Worm (Caenorhabditis elegans): Measurements from ENCODE around the gene sru-3.

DNA sequence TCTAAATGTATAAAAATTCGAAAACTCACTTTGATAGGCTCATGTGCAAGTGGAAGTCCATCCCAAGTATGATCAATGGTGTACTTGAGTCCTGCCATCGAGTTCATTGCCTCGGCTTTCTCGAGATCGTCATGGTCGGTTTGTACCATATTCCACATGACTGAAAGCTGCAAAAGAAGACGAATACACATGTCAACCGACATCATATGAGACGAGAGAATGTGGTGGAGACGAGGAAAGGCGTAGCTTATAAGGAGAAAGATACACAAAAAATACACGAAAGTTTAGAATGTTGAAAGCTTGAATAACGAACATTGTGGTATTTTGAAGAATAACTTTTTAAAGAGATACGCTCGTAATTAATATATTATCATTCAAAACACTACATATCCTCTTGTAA lies 16.4 kb downstream of the sru-3 start, which contains the start of gene C33A12.3:
- TF ChIP-seq snpc-1.1 (tag; optimal IDR thresholded peaks at IDR 0.05; ENCODE audit: insufficient read depth): no peak
- TF ChIP-seq lin-35 (GFP tag; optimal IDR thresholded peaks at IDR 0.05): no peak
- no peak for TF ChIP-seq K12H6.12 (tag; optimal IDR thresholded peaks at IDR 0.05)
- no peak for TF ChIP-seq F10E7.11 (tag; optimal IDR thresholded peaks at IDR 0.05)
- no peak for TF ChIP-seq nhr-80 (tag; optimal IDR thresholded peaks at IDR 0.05)
- TF ChIP-seq ceh-100 (GFP tag; IDR thresholded peaks at IDR 0.05): no peak
- TF ChIP-seq ztf-26 (tag; optimal IDR thresholded peaks at IDR 0.05): no peak
- TF ChIP-seq tbp1 (GFP tag; optimal IDR thresholded peaks at IDR 0.05): no peak
- no peak for TF ChIP-seq Y53G8AR.9 (GFP tag; conservative IDR thresholded peaks at IDR 0.05)
- TF ChIP-seq egl-18 (GFP tag; IDR thresholded peaks at IDR 0.05): no peak
- TF ChIP-seq pha-4 (tag; optimal IDR thresholded peaks at IDR 0.05): no peak
- TF ChIP-seq ccch-3 (GFP tag; optimal IDR thresholded peaks at IDR 0.05): no peak
- TF ChIP-seq rcor-1 (GFP tag; IDR thresholded peaks at IDR 0.05): no peak
- no peak for TF ChIP-seq zim-3 (tag; optimal IDR thresholded peaks at IDR 0.05)

Data from whole organism, young adult.